Fruit fly (Drosophila melanogaster) whole organism, wandering third instar larva: ENCODE data around the gene CG43355.

Experiments
- CG9705 ChIP-seq: fragments of 200-800 bp; sonication (Bioruptor generic); optimal IDR thresholded peaks from 2 replicates; lab custom pipeline; 2018; ENCODE audit warnings: missing biosample characterization, mild to moderate bottlenecking, missing genetic modification characterization
- CrebA ChIP-seq: fragments of 200-800 bp; sonication (Bioruptor generic); optimal IDR thresholded peaks from 2 replicates; lab custom pipeline; 2016; ENCODE audit warnings: missing biosample characterization, mild to moderate bottlenecking, missing genetic modification characterization, borderline replicate concordance
- HLH106 ChIP-seq: fragments of 200-800 bp; optimal IDR thresholded peaks from 3 replicates; lab custom pipeline; 2019; ENCODE audit warnings: missing biosample characterization, mild to moderate bottlenecking, missing genetic modification characterization, moderate library complexity
- OdsH ChIP-seq: fragments of 200-800 bp; sonication (Bioruptor generic); optimal IDR thresholded peaks from 2 replicates; lab custom pipeline; 2016; ENCODE audit warnings: missing biosample characterization, mild to moderate bottlenecking, missing genetic modification characterization
- Vsx2 ChIP-seq: fragments of 200-300, 225-300 bp; sonication (Bioruptor generic); optimal IDR thresholded peaks from 2 replicates; lab custom pipeline; 2018; ENCODE audit warnings: missing biosample characterization, missing genetic modification characterization; ENCODE audit not compliant: partially characterized antibody
- dsf ChIP-seq: sonication (Bioruptor generic); optimal IDR thresholded peaks from 2 replicates; lab custom pipeline; 2016; ENCODE audit warnings: missing biosample characterization, missing genetic modification characterization, borderline replicate concordance
- fru ChIP-seq: fragments of 200-800 bp; sonication (Bioruptor generic); optimal IDR thresholded peaks from 3 replicates; lab custom pipeline; 2016; ENCODE audit warnings: missing biosample characterization, mild to moderate bottlenecking, missing genetic modification characterization
- h ChIP-seq: fragments of 200-800 bp; sonication (Bioruptor generic); optimal IDR thresholded peaks from 3 replicates; lab custom pipeline; 2016; ENCODE audit warnings: missing biosample characterization, mild to moderate bottlenecking, missing genetic modification characterization
- psq ChIP-seq: fragments of 200-800 bp; sonication (Bioruptor generic); optimal IDR thresholded peaks from 3 replicates; lab custom pipeline; 2017; ENCODE audit warnings: missing biosample characterization, mild to moderate bottlenecking, missing genetic modification characterization, moderate library complexity
- usp ChIP-seq: fragments of >200 bp; optimal IDR thresholded peaks from 2 replicates; lab custom pipeline; 2017; ENCODE audit warnings: missing biosample characterization, missing genetic modification characterization
- woc ChIP-seq: sonication (Bioruptor generic); optimal IDR thresholded peaks from 2 replicates; lab custom pipeline; 2016; ENCODE audit warnings: missing biosample characterization, mild to moderate bottlenecking, missing genetic modification characterization

dm6 chr2L:11502698-11503097, 18.2 kb downstream of the CG43355 start:
- TF ChIP-seq HLH106 (no peak), psq (GFP tag; lab: Kevin White, UChicago) (no peak), CrebA (no peak), dsf (GFP tag; lab: Kevin White, UChicago) (no peak), Vsx2 (GFP tag; lab: Kevin White, UChicago) (no peak), h (GFP tag; lab: Kevin White, UChicago) (no peak), CG9705 (GFP tag; lab: Kevin White, UChicago) (no peak), woc (GFP tag; lab: Kevin White, UChicago) (no peak), fru (GFP tag; lab: Kevin White, UChicago) (no peak), OdsH (no peak), usp (no peak)
